Fruit fly (Drosophila melanogaster) whole organism, adult: ENCODE measurements around the gene gcm.

ENCODE experiments used
- CG5204 ChIP-seq: fragments of 200-800 bp; sonication (Bioruptor generic); optimal IDR thresholded peaks from 2 replicates; lab custom pipeline; 2016; ENCODE audit warnings: missing biosample characterization, missing genetic modification characterization
- kay ChIP-seq: fragments of 200-800 bp; sonication (Bioruptor generic); peaks from one replicate; lab custom pipeline; 2016; ENCODE audit warnings: missing biosample characterization, missing genetic modification characterization, borderline replicate concordance
- pad ChIP-seq: fragments of 200-800 bp; sonication (Bioruptor generic); optimal IDR thresholded peaks from 3 replicates; lab custom pipeline; 2017; ENCODE audit warnings: missing biosample characterization, missing genetic modification characterization, mild to moderate bottlenecking, moderate library complexity, missing genetic modification reagents

DNA sequence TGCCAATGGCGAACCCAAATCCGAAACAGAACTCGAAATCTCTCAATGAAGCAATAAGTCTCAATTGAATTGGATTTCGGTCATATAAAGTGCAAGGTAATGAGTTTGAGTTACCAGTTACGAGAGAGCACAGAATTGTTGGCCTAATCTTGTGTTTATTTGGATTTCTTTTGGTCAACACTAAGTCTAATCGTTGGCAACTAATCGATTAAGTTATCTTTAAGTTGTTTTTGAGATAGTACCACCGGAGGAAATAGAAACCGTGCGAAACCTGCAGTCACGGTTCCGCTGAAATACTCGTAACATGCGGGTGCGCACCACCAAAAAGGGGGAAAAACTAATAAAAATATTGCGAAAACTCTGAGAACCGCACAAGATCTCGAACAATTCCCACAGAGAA is 7.6 kb upstream of the gcm start, which contains the start of gene CG3841:
- no peak for TF ChIP-seq kay
- TF ChIP-seq CG5204 = no peak
- no peak for TF ChIP-seq pad (GFP tag; lab: Kevin White, UChicago)
